Fruit fly (Drosophila melanogaster): ENCODE results near the gene RhoGEF64C.

RhoGEF64C gene

DNA sequence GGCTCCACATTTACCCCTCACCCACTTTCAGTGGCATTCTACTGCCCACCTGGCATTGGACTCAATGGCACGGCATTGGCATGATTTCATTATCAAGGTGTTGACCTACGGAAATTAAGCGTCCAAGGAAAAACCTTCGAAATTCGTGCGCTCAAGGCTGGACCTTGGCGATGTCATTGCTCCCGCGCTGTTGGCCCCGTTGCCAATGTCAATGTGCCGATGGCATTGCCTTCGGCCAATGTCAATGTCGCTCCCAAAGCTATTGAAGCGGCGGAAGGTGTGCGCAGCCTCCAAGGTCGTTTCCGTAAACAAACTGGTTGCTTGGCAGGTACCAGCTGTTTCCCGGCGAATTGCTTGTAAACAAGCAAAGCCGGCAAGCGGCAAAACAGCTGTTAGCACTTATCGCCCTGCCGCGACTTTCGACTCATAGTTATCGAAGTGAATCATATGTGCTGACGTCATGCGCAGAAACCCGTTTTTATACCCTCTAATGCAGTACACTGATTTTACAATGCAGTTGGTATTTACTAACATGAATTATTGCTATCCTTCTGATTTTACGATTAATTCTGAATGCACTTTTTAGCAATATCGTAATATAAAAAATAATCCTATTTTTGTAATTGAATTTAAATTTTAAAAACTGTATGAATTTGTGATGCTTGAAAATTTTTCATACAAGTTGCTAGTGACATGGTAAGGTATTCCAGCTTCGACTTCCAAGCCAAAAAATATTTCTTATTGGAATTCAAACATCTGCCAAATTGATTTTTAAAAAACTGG is 132.0 kb downstream of the RhoGEF64C start (continued):
- TF ChIP-seq Eip74EF (GFP tag; optimal IDR thresholded peaks at IDR 0.05) (peak in 1 of 2 experiments; percentile 100), Antp (GFP tag; optimal IDR thresholded peaks at IDR 0.05) (peak; percentile 75), sna (GFP tag; IDR thresholded peaks at IDR 0.05; ENCODE audit: partially characterized antibody) (peak; percentile 78), Hsf (GFP tag; optimal IDR thresholded peaks at IDR 0.05) (peak; percentile 96), ewg (GFP tag; optimal IDR thresholded peaks at IDR 0.05) (peak; percentile 98), CG17359 (tag; optimal IDR thresholded peaks at IDR 0.05) (peak; percentile 94), CG6854 (GFP tag; optimal IDR thresholded peaks at IDR 0.05) (peak; percentile 92), crp (GFP tag; optimal IDR thresholded peaks at IDR 0.05) (peak; percentile 49 to 95), aop (GFP tag; IDR thresholded peaks at IDR 0.05) (peak; percentile 75), gcm (GFP tag; optimal IDR thresholded peaks at IDR 0.05) (no peak), hth (optimal IDR thresholded peaks at IDR 0.05) (no peak), CG17328 (GFP tag; IDR thresholded peaks at IDR 0.05) (peak; percentile 97), CG16863 (GFP tag; optimal IDR thresholded peaks at IDR 0.05) (peak; percentile 87), grau (tag; optimal IDR thresholded peaks at IDR 0.05) (peak; percentile 95), CG14965 (GFP tag; optimal IDR thresholded peaks at IDR 0.05; ENCODE audit: borderline replicate concordance) (peak; percentile 33), Dad (GFP tag; optimal IDR thresholded peaks at IDR 0.05) (peak; percentile 92), phol (tag; optimal IDR thresholded peaks at IDR 0.05) (peak; percentile 93), bab2 (GFP tag; optimal IDR thresholded peaks at IDR 0.05) (peak; percentile 92), CG11398 (GFP tag; optimal IDR thresholded peaks at IDR 0.05) (peak; percentile 55), insv (GFP tag; optimal IDR thresholded peaks at IDR 0.05) (peak; percentile 62 to 91), CG2116 (GFP tag; optimal IDR thresholded peaks at IDR 0.05) (peak; percentile 84), otp (GFP tag; IDR thresholded peaks at IDR 0.05) (peak; percentile 97), Opbp (GFP tag; IDR thresholded peaks at IDR 0.05; ENCODE audit: partially characterized antibody) (peak; percentile 52; the same call in 2 of the 3 replicates), Lim3 (GFP tag; IDR thresholded peaks at IDR 0.05) (peak; percentile 92), Stat92E (GFP tag; optimal IDR thresholded peaks at IDR 0.05) (peak in 1 of 3 experiments; percentile 89), Ets65A (GFP tag) (peak; percentile 93), CG4328 (GFP tag; optimal IDR thresholded peaks at IDR 0.05) (peak; percentile 87), CG1233 (GFP tag; optimal IDR thresholded peaks at IDR 0.05) (peak; percentile 89), CG4617 (GFP tag; optimal IDR thresholded peaks at IDR 0.05; ENCODE audit: borderline replicate concordance) (peak; percentile 81), Hand (GFP tag; optimal IDR thresholded peaks at IDR 0.05) (peak; percentile 89), D19B (GFP tag; optimal IDR thresholded peaks at IDR 0.05) (peak; percentile 88), CG6791 (GFP tag; IDR thresholded peaks at IDR 0.05; ENCODE audit: partially characterized antibody) (peak; percentile 48; the same call in 1 of the 3 replicates), ranshi (GFP tag; IDR thresholded peaks at IDR 0.05) (peak; percentile 97), CG7786 (GFP tag; optimal IDR thresholded peaks at IDR 0.05) (peak; percentile 88), D (optimal IDR thresholded peaks at IDR 0.05) (no peak), D (GFP tag; optimal IDR thresholded peaks at IDR 0.05) (peak; percentile 93), CG12391 (tag; optimal IDR thresholded peaks at IDR 0.05) (peak; percentile 97), tna (GFP tag; IDR thresholded peaks at IDR 0.05; ENCODE audit: partially characterized antibody) (no peak), MESR4 (GFP tag; optimal IDR thresholded peaks at IDR 0.05) (peak; percentile 67), zf30C (GFP tag; optimal IDR thresholded peaks at IDR 0.05) (no peak), CG2202 (tag; optimal IDR thresholded peaks at IDR 0.05) (peak; percentile 89), maf-S (GFP tag; optimal IDR thresholded peaks at IDR 0.05) (peak; percentile 81), CG18476 (GFP tag; optimal IDR thresholded peaks at IDR 0.05) (peak; percentile 94), CG12769 (tag; optimal IDR thresholded peaks at IDR 0.05) (peak; percentile 85), Hr78 (GFP tag; optimal IDR thresholded peaks at IDR 0.05) (no peak), CG8290 (GFP tag; optimal IDR thresholded peaks at IDR 0.05) (no peak), CG8290 (tag; optimal IDR thresholded peaks at IDR 0.05) (peak in 1 of 2 experiments; percentile 53)
